Worm (Caenorhabditis elegans): ENCODE data around the gene lipl-8.

DNA sequence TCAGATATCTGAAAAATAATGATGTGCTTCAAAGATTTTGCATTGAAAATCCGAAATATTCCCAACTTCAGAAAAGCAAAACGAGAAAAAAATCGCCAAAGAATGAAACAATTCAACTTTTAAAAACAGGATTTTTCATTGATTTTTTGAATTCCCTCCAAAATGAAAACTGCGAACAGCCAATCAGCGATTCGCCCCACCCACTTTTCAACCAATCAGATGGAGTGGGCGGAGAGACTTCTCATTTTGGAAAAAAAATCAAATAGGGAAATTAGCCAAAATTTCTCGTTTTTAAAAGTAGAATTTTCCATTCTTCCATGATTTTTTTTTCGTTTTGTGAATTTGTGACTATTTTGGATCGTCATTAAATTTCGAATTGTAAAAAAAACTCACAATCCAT lies 36.3 kb upstream of the lipl-8 start:
- TF ChIP-seq ztf-11 (tag; optimal IDR thresholded peaks at IDR 0.05) (no peak), pha-4 (tag; optimal IDR thresholded peaks at IDR 0.05) (no peak), mep-1 (tag; optimal IDR thresholded peaks at IDR 0.05) (no peak), unc-39 (tag; optimal IDR thresholded peaks at IDR 0.05) (no peak), M03D4.4 (tag; optimal IDR thresholded peaks at IDR 0.05) (no peak), hlh-1 (tag; optimal IDR thresholded peaks at IDR 0.05) (no peak), nhr-2 (tag; optimal IDR thresholded peaks at IDR 0.05) (no peak), nhr-237 (tag; optimal IDR thresholded peaks at IDR 0.05) (no peak), unc-120 (tag; optimal IDR thresholded peaks at IDR 0.05; ENCODE audit: poor library complexity, severe bottlenecking) (no peak), nhr-76 (tag; optimal IDR thresholded peaks at IDR 0.05) (no peak), nhr-28 (tag; optimal IDR thresholded peaks at IDR 0.05) (no peak)

Measured in whole organism, mixed stage, embryonic.